Worm (Caenorhabditis elegans) whole organism, L3 larva: ENCODE results near the gene vab-8.

Source experiments
- R02D3.7 ChIP-seq: fragments of 150-350 bp; optimal IDR thresholded peaks from 2 replicates; lab custom pipeline; 2014; ENCODE audit warnings: missing biosample characterization, missing genetic modification characterization
- aly-2 ChIP-seq: fragments of 150-350 bp; optimal IDR thresholded peaks from 2 replicates; lab custom pipeline; 2014; ENCODE audit warnings: missing biosample characterization, missing genetic modification characterization
- ceh-28 ChIP-seq: fragments of 150-350 bp; optimal IDR thresholded peaks from 2 replicates; lab custom pipeline; 2014; ENCODE audit warnings: missing biosample characterization, missing genetic modification reagents, missing genetic modification characterization
- ceh-82 ChIP-seq: fragments of 150-350 bp; optimal IDR thresholded peaks from 2 replicates; lab custom pipeline; 2014; ENCODE audit warnings: missing biosample characterization, missing genetic modification characterization
- daf-12 ChIP-seq: fragments of 150-350 bp; optimal IDR thresholded peaks from 2 replicates; lab custom pipeline; 2014; ENCODE audit warnings: missing biosample characterization, missing genetic modification reagents, missing genetic modification characterization
- egl-27 ChIP-seq: sonication (generic microtip); optimal IDR thresholded peaks from 4 replicates; lab custom pipeline; 2017; ENCODE audit warnings: missing biosample characterization, missing genetic modification reagents, missing genetic modification characterization
- elt-1 ChIP-seq: fragments of 150-350 bp; optimal IDR thresholded peaks from 2 replicates; lab custom pipeline; 2014; ENCODE audit warnings: missing biosample characterization, missing genetic modification characterization
- elt-2 ChIP-seq: sonication (generic microtip); optimal IDR thresholded peaks from 2 replicates; lab custom pipeline; 2016; ENCODE audit warnings: missing genetic modification reagents, mild to moderate bottlenecking, missing genetic modification characterization, missing compliant biosample characterization
- elt-3 ChIP-seq, 3 experiments: fragments of 150-350 bp in 1 of 3; sonication (generic microtip) in 2 of 3; optimal IDR thresholded peaks; 2 replicates in 2 of 3; 4 replicates in 1 of 3; lab custom pipeline; 2014 to 2017; ENCODE audit warnings: missing biosample characterization in 3 of 3, missing genetic modification characterization in 3 of 3
- eor-1 ChIP-seq, 2 experiments: fragments of 150-350 bp; optimal IDR thresholded peaks; 2 replicates each; lab custom pipeline; 2014 to 2018; ENCODE audit warnings: missing biosample characterization in 2 of 2, missing genetic modification characterization in 2 of 2
- fkh-10 ChIP-seq: sonication (generic microtip); optimal IDR thresholded peaks from 2 replicates; lab custom pipeline; 2017; ENCODE audit warnings: missing biosample characterization, missing genetic modification reagents, missing genetic modification characterization
- fkh-2 ChIP-seq: fragments of 150-350 bp; optimal IDR thresholded peaks from 2 replicates; lab custom pipeline; 2014; ENCODE audit warnings: missing biosample characterization, missing genetic modification reagents, missing genetic modification characterization
- hmg-11 ChIP-seq: sonication (generic microtip); optimal IDR thresholded peaks from 2 replicates; lab custom pipeline; 2016; ENCODE audit warnings: missing genetic modification characterization, missing compliant biosample characterization
- jun-1 ChIP-seq: fragments of 150-350 bp; optimal IDR thresholded peaks from 2 replicates; lab custom pipeline; 2014; ENCODE audit warnings: missing biosample characterization, missing genetic modification reagents, missing genetic modification characterization
- lin-15B ChIP-seq: fragments of 150-350 bp; optimal IDR thresholded peaks from 2 replicates; lab custom pipeline; 2014; ENCODE audit warnings: missing biosample characterization, missing genetic modification characterization
- lin-39 ChIP-seq: fragments of 150-350 bp; optimal IDR thresholded peaks from 2 replicates; lab custom pipeline; 2018; ENCODE audit warnings: missing biosample characterization, missing genetic modification reagents, missing genetic modification characterization
- mml-1 ChIP-seq: fragments of 150-350 bp; sonication (generic microtip); optimal IDR thresholded peaks from 3 replicates; lab custom pipeline; 2014; ENCODE audit warnings: missing biosample characterization, missing genetic modification characterization
- nfya-1 ChIP-seq: sonication (generic microtip); optimal IDR thresholded peaks from 2 replicates; lab custom pipeline; 2017; ENCODE audit warnings: missing genetic modification characterization, mild to moderate bottlenecking, missing compliant biosample characterization, antibody characterized with exemption, moderate library complexity; ENCODE audit not compliant: insufficient read depth
- nhr-11 ChIP-seq: fragments of 150-350 bp; optimal IDR thresholded peaks from 2 replicates; lab custom pipeline; 2014; ENCODE audit warnings: missing biosample characterization, missing genetic modification characterization
- nhr-23 ChIP-seq: fragments of 150-350 bp; optimal IDR thresholded peaks from 2 replicates; lab custom pipeline; 2014; ENCODE audit warnings: missing biosample characterization, missing genetic modification reagents, missing genetic modification characterization
- nhr-237 ChIP-seq: fragments of 150-350 bp; optimal IDR thresholded peaks from 2 replicates; lab custom pipeline; 2014; ENCODE audit warnings: missing biosample characterization, missing genetic modification characterization
- nhr-25 ChIP-seq: sonication (generic microtip); optimal IDR thresholded peaks from 2 replicates; lab custom pipeline; 2017; ENCODE audit warnings: missing biosample characterization, missing genetic modification characterization
- nhr-28 ChIP-seq: fragments of 150-350 bp; optimal IDR thresholded peaks from 2 replicates; lab custom pipeline; 2014; ENCODE audit warnings: missing biosample characterization, missing genetic modification characterization
- nhr-43 ChIP-seq: sonication (generic microtip); optimal IDR thresholded peaks from 2 replicates; lab custom pipeline; 2016; ENCODE audit warnings: mild to moderate bottlenecking, missing genetic modification characterization, missing compliant biosample characterization; ENCODE audit not compliant: poor library complexity, severe bottlenecking
- nhr-77 ChIP-seq: fragments of 150-350 bp; optimal IDR thresholded peaks from 2 replicates; lab custom pipeline; 2014; ENCODE audit warnings: missing biosample characterization, missing genetic modification characterization
- pha-4 ChIP-seq: fragments of 150-350 bp; optimal IDR thresholded peaks from 2 replicates; lab custom pipeline; 2014; ENCODE audit warnings: missing biosample characterization, missing genetic modification reagents, missing genetic modification characterization
- sea-2 ChIP-seq: fragments of 150-350 bp; sonication (generic microtip); optimal IDR thresholded peaks from 4 replicates; lab custom pipeline; 2014; ENCODE audit warnings: missing biosample characterization, missing genetic modification reagents, missing genetic modification characterization
- snpc-4 ChIP-seq: fragments of 150-350 bp; optimal IDR thresholded peaks from 2 replicates; lab custom pipeline; 2014; ENCODE audit warnings: missing biosample characterization, missing genetic modification characterization
- tbx-2 ChIP-seq: sonication (generic microtip); optimal IDR thresholded peaks from 2 replicates; lab custom pipeline; 2016; ENCODE audit warnings: mild to moderate bottlenecking, missing genetic modification characterization, missing compliant biosample characterization
- unc-39 ChIP-seq: sonication (generic microtip); optimal IDR thresholded peaks from 4 replicates; lab custom pipeline; 2017; ENCODE audit warnings: missing biosample characterization, missing genetic modification characterization
- unc-62 ChIP-seq: fragments of 150-350 bp; sonication (generic microtip); optimal IDR thresholded peaks from 4 replicates; lab custom pipeline; 2014; ENCODE audit warnings: missing biosample characterization, missing genetic modification reagents, missing genetic modification characterization
- zag-1 ChIP-seq: fragments of 150-350 bp; optimal IDR thresholded peaks from 2 replicates; lab custom pipeline; 2014; ENCODE audit warnings: missing biosample characterization, missing genetic modification characterization
- ztf-11 ChIP-seq: fragments of 150-350 bp; optimal IDR thresholded peaks from 2 replicates; lab custom pipeline; 2014; ENCODE audit warnings: missing biosample characterization, missing genetic modification characterization
- ztf-4 ChIP-seq: fragments of 150-350 bp; optimal IDR thresholded peaks from 2 replicates; lab custom pipeline; 2014; ENCODE audit warnings: missing biosample characterization, missing genetic modification characterization

vab-8 gene

ce11 chrV:12194275-12194674, 18.9 kb upstream of the vab-8 start, which contains the start of gene ogdh-2:
ogdh-2 (plus strand) TSS chrV:12194507.
- TF ChIP-seq nhr-25 (tag; lab: Kevin White, UChicago): peak; percentile 12
- no peak for TF ChIP-seq jun-1 (tag; lab: Kevin White, UChicago)
- no peak for TF ChIP-seq daf-12
- TF ChIP-seq egl-27 (tag; lab: Kevin White, UChicago): no peak
- no peak for TF ChIP-seq unc-39 (tag; lab: Kevin White, UChicago)
- peak; percentile 7 for TF ChIP-seq elt-1 (tag; lab: Kevin White, UChicago)
- TF ChIP-seq nhr-11 (tag; lab: Kevin White, UChicago): no peak
- no peak for TF ChIP-seq nfya-1 (tag; lab: Kevin White, UChicago)
- TF ChIP-seq ceh-28 (tag; lab: Kevin White, UChicago): peak; percentile 34
- no peak for TF ChIP-seq hmg-11 (tag; lab: Kevin White, UChicago)
- TF ChIP-seq fkh-2 (tag; lab: Kevin White, UChicago): no peak

ce11 chrV:12195845-12196244, 17.3 kb upstream of the vab-8 start, which contains the start of gene ZK836.3:
ZK836.3 (minus strand) TSS chrV:12195945.
- TF ChIP-seq nhr-28 (tag; lab: Kevin White, UChicago) (no peak), pha-4 (peak; percentile 43)

- TF ChIP-seq daf-12: no peak
- peak; percentile 89 for TF ChIP-seq pha-4
- TF ChIP-seq ztf-4: no peak
- TF ChIP-seq, all 47 proteins: peak for 1
Observed at ce11 chrV:12196659-12197058, 16.5 kb upstream of the vab-8 start.

DNA sequence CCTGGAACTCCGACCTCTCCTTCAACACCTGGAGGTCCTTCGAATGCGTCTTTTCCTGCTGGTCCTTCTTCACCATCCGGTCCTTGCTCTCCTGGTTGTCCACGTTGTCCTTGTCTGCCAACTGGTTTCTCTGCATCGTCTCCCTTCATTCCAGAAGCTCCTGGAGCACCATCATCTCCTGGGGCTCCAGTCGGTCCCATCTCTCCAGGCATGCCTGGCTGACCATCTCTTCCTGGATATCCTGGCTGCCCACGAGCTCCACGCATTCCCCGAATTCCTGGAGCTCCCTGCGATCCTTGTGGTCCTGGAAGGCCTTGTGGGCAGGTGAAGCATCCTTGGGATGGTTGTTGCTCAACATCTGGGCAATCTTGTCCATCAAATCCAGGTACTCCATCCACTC, 15.4 kb upstream of the vab-8 start:
- TF ChIP-seq elt-2 (tag; lab: Kevin White, UChicago): no peak
- no peak for TF ChIP-seq sea-2 (GFP tag; lab: Kevin White, UChicago)
- no peak for TF ChIP-seq nfya-1 (tag; lab: Kevin White, UChicago)
- no peak for TF ChIP-seq ceh-28 (tag; lab: Kevin White, UChicago)
- no peak for TF ChIP-seq mml-1
- no peak for TF ChIP-seq lin-15B (tag; lab: Kevin White, UChicago)
- TF ChIP-seq ztf-11 (tag; lab: Kevin White, UChicago): no peak
- no peak for TF ChIP-seq snpc-4
- no peak for TF ChIP-seq nhr-23 (tag; lab: Kevin White, UChicago)
- TF ChIP-seq eor-1 (tag; optimal IDR thresholded peaks at IDR 0.05; lab: Kevin White, UChicago): no peak
- TF ChIP-seq, all 47 proteins: peak for 0

ce11 chrV:12198545-12198944, 14.6 kb upstream of the vab-8 start, which contains the start of gene lon-3:
lon-3 (minus strand) TSS chrV:12198645.
- TF ChIP-seq nhr-23 (tag; lab: Kevin White, UChicago) (no peak), tbx-2 (tag; lab: Kevin White, UChicago) (no peak), zag-1 (no peak)

ce11 chrV:12199474-12199873, 13.7 kb upstream of the vab-8 start:
- TF ChIP-seq unc-62 (no peak), ceh-82 (tag; lab: Kevin White, UChicago) (no peak), eor-1 (tag; optimal IDR thresholded peaks at IDR 0.05; lab: Kevin White, UChicago) (no peak), nhr-43 (peak; percentile 82), ztf-4 (no peak), R02D3.7 (tag; lab: Kevin White, UChicago) (no peak), nhr-23 (tag; lab: Kevin White, UChicago) (peak; percentile 77), fkh-10 (no peak), nhr-25 (tag; lab: Kevin White, UChicago) (peak; percentile 16), elt-2 (tag; lab: Kevin White, UChicago) (no peak), pha-4 (no peak), nfya-1 (tag; lab: Kevin White, UChicago) (no peak), snpc-4 (no peak), nhr-77 (tag; lab: Kevin White, UChicago) (no peak), aly-2 (tag; lab: Kevin White, UChicago) (no peak), elt-3 (tag; optimal IDR thresholded peaks at IDR 0.05; lab: Kevin White, UChicago) (peak in 1 of 3 experiments; percentile 55), nhr-237 (tag; lab: Kevin White, UChicago) (no peak), lin-39 (tag; lab: Kevin White, UChicago) (no peak)
- TF ChIP-seq, all 47 proteins: peak for 4
